Fruit fly (Drosophila melanogaster): ENCODE data around the gene CG9147.

Gene CG9147

DNA sequence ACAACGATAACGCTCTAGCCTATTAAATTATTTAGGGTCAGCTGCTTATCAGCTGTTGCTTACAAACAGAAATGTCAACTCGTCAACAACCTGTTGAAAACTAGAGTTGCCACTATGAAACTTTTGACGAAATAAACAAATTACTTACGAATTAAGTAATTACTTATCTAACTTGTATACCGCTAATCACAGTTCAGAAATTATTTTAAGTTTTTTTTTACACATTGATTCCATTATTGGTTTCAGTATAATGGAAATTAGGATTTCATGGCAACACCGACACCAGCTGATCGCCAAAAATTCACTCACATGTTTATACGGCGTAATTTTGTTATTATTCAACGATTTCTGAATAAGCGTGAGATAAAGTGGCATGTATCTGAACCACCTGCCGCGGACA, 28.0 kb upstream of the CG9147 start, which contains the start of the genes CG9117 and CG31643 (continued):
- TF ChIP-seq CG6765 (GFP tag; optimal IDR thresholded peaks at IDR 0.05), result no peak
- TF ChIP-seq gcm (GFP tag; optimal IDR thresholded peaks at IDR 0.05), result no peak
- no peak for TF ChIP-seq wor (GFP tag; IDR thresholded peaks at IDR 0.05)
- TF ChIP-seq Sry-β (GFP tag; optimal IDR thresholded peaks at IDR 0.05), result peak; percentile 1
- no peak for TF ChIP-seq CG5180 (GFP tag; optimal IDR thresholded peaks at IDR 0.05)
- TF ChIP-seq p53 (GFP tag; optimal IDR thresholded peaks at IDR 0.05), result no peak
- TF ChIP-seq CG8478 (optimal IDR thresholded peaks at IDR 0.05), result no peak
- TF ChIP-seq Meics (GFP tag; optimal IDR thresholded peaks at IDR 0.05), result no peak
- TF ChIP-seq Lpt (GFP tag; optimal IDR thresholded peaks at IDR 0.05), result no peak
- TF ChIP-seq CG31388 (GFP tag; optimal IDR thresholded peaks at IDR 0.05), result no peak
- TF ChIP-seq CTCF (GFP tag; optimal IDR thresholded peaks at IDR 0.05), result no peak
- no peak for TF ChIP-seq CG7839 (tag; optimal IDR thresholded peaks at IDR 0.05)
- TF ChIP-seq tup (GFP tag; optimal IDR thresholded peaks at IDR 0.05), result no peak
- TF ChIP-seq CG12299 (tag; optimal IDR thresholded peaks at IDR 0.05), result peak; percentile 31
- peak; percentile 97 for TF ChIP-seq sens (GFP tag)
- TF ChIP-seq CG13624 (GFP tag; optimal IDR thresholded peaks at IDR 0.05), result peak; percentile 76
- TF ChIP-seq zen (tag; optimal IDR thresholded peaks at IDR 0.05), result peak; percentile 26
- TF ChIP-seq CG6791 (GFP tag; IDR thresholded peaks at IDR 0.05; ENCODE audit: partially characterized antibody), result no peak
- no peak for TF ChIP-seq sima (GFP tag; optimal IDR thresholded peaks at IDR 0.05)
- no peak for TF ChIP-seq da (GFP tag; optimal IDR thresholded peaks at IDR 0.05)
- TF ChIP-seq mam (GFP tag; optimal IDR thresholded peaks at IDR 0.05), result peak; percentile 78
- TF ChIP-seq wdn (GFP tag; IDR thresholded peaks at IDR 0.05), result no peak
- no peak for TF ChIP-seq mld (GFP tag; IDR thresholded peaks at IDR 0.05; ENCODE audit: partially characterized antibody)
- peak; percentile 48 for TF ChIP-seq dmrt11E (tag; optimal IDR thresholded peaks at IDR 0.05)
- no peak for TF ChIP-seq CG15269 (tag; optimal IDR thresholded peaks at IDR 0.05)
- peak; percentile 20 for TF ChIP-seq CG10209 (GFP tag; optimal IDR thresholded peaks at IDR 0.05)
- no peak for TF ChIP-seq CG2129 (GFP tag; IDR thresholded peaks at IDR 0.05; ENCODE audit: partially characterized antibody)
- no peak for TF ChIP-seq Optix (GFP tag; IDR thresholded peaks at IDR 0.05)
- no peak for TF ChIP-seq CG8281 (tag; optimal IDR thresholded peaks at IDR 0.05)
- TF ChIP-seq CG2875 (GFP tag; optimal IDR thresholded peaks at IDR 0.05), result no peak

DNA sequence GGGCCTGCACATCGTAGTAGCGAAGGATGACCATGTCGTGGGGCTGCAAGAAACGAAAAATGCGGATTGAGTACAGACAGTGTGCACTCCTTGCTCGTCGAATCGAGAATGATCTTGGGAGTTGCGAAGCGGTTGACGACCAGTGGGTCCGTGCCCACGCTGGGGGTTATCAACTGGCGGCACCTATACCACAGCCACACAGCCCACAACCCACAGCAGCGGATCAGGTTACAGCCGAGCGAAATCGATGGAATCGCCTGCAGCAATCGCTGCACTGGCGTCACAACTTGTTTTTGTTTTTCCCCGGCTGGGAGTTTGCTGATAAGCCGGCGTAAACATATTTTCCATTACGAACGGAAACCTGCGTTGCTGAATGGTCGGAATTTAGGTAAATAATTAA, 20.3 kb upstream of the CG9147 start:
- 0 out of 2 replicates have a peak, but pooled peaks have one; percentile 20 for TF ChIP-seq CG42726 (GFP tag; IDR thresholded peaks at IDR 0.05; ENCODE audit: partially characterized antibody)
- TF ChIP-seq CG32767 (GFP tag; IDR thresholded peaks at IDR 0.05), result no peak
- TF ChIP-seq NFAT (GFP tag; IDR thresholded peaks at IDR 0.05), result no peak
- TF ChIP-seq vvl (GFP tag; IDR thresholded peaks at IDR 0.05), result no peak
- TF ChIP-seq emc (GFP tag; optimal IDR thresholded peaks at IDR 0.05), result no peak

DNA sequence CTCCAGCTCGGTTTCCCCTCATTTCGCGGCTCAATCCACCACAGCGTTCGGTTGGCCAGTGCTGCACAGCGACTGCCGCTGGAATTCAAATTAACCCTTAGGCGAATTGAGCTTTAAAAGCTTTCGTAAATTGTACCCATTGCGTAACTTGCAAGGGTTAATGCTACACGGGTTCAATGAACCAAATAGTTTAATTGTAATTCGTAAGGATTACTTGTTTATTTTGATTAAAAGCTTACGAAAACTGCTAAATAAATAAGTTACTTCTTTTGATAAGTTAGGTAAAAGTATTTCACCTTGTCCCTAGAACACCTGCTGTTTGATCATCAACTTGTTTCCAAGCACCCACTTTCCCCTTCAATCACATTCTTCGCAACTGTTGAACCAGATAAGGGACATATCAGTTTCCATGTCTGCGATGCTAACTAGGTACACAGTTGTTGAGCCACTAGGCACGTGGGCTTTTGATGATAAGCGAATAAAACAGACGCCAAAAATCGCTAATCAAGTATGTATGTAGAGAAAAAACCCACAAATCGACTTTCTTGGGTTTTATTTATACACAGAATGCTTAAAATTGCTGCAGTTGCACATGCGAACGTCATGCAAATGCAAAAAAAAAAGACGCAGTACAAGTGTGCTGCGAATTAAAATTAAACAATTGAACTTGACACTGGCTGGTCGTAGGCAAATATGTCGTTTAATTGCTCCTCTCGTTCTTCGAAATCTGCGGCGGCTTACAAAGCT, 19.7 kb upstream of the CG9147 start, which contains the start of gene Pfas:
Gene Pfas (minus strand): TSS at position 79 of the 747 bp plus-strand sequence.
- TF ChIP-seq CG3407 (GFP tag; optimal IDR thresholded peaks at IDR 0.05), result peak; percentile 6
- TF ChIP-seq Ravus (GFP tag; IDR thresholded peaks at IDR 0.05), result no peak
- TF ChIP-seq cas (GFP tag; IDR thresholded peaks at IDR 0.05), result no peak
- no peak for TF ChIP-seq CG11247 (GFP tag; IDR thresholded peaks at IDR 0.05)
- no peak for TF ChIP-seq CG8388 (GFP tag; optimal IDR thresholded peaks at IDR 0.05)
- peak; percentile 61 for TF ChIP-seq Dip3 (GFP tag; optimal IDR thresholded peaks at IDR 0.05)
- no peak for TF ChIP-seq Abd-B (GFP tag; optimal IDR thresholded peaks at IDR 0.05)
- TF ChIP-seq gcm2 (GFP tag; optimal IDR thresholded peaks at IDR 0.05), result no peak
- no peak for TF ChIP-seq HLHmδ (GFP tag; optimal IDR thresholded peaks at IDR 0.05)
- TF ChIP-seq vfl (GFP tag; optimal IDR thresholded peaks at IDR 0.05), result peak; percentile 64
- no peak for TF ChIP-seq CG11085 (GFP tag; IDR thresholded peaks at IDR 0.05)
- peak; percentile 39; the same call in 1 of the 2 replicates for TF ChIP-seq Ada2b (GFP tag; IDR thresholded peaks at IDR 0.05)
- TF ChIP-seq mld (GFP tag; IDR thresholded peaks at IDR 0.05; ENCODE audit: partially characterized antibody), result no peak
- no peak for TF ChIP-seq Ptx1 (GFP tag; IDR thresholded peaks at IDR 0.05)
- TF ChIP-seq CG14667 (GFP tag; IDR thresholded peaks at IDR 0.05), result no peak
- peak; percentile 42; the same call in 1 of the 2 replicates for TF ChIP-seq CG14014 (GFP tag; IDR thresholded peaks at IDR 0.05)
- TF ChIP-seq ase (GFP tag; IDR thresholded peaks at IDR 0.05), result no peak

All from whole organism, embryonic.